Fruit fly (Drosophila melanogaster): ENCODE data around the gene CG10550.

- TF ChIP-seq EcR (GFP tag; optimal IDR thresholded peaks at IDR 0.05) (no peak), pan (optimal IDR thresholded peaks at IDR 0.05) (no peak), psq (optimal IDR thresholded peaks at IDR 0.05) (no peak), Dll (optimal IDR thresholded peaks at IDR 0.05) (no peak), usp (GFP tag; optimal IDR thresholded peaks at IDR 0.05) (no peak)
Observed at dm6 chr3R:25320898-25321297, 12.7 kb upstream of the CG10550 start.

Data from whole organism.